Worm (Caenorhabditis elegans): ENCODE measurements around the gene F42E8.1.

Gene F42E8.1

ce11 chrV:13081197-13081747, 19.3 kb downstream of the F42E8.1 start (continued):
- TF ChIP-seq dmd-6 (GFP tag; IDR thresholded peaks at IDR 0.05) (peak; percentile 86), D1046.2 (GFP tag; IDR thresholded peaks at IDR 0.05) (no peak), ztf-7 (tag; optimal IDR thresholded peaks at IDR 0.05) (no peak), lin-1 (GFP tag; IDR thresholded peaks at IDR 0.05) (peak; percentile 47; the same call in 1 of the 2 replicates), spr-1 (tag; optimal IDR thresholded peaks at IDR 0.05) (no peak), dve-1 (tag; optimal IDR thresholded peaks at IDR 0.05; ENCODE audit: insufficient read depth) (peak; percentile 94), zfp-3 (GFP tag; conservative IDR thresholded peaks at IDR 0.05) (no peak), egl-43 (GFP tag; IDR thresholded peaks at IDR 0.05) (no peak), zag-1 (tag; optimal IDR thresholded peaks at IDR 0.05) (no peak), ZK337.2 (GFP tag; IDR thresholded peaks at IDR 0.05) (no peak), zip-2 (tag; optimal IDR thresholded peaks at IDR 0.05) (no peak), ama-1 (optimal IDR thresholded peaks at IDR 0.05) (no peak), lir-3 (tag; optimal IDR thresholded peaks at IDR 0.05) (no peak), mep-1 (tag; optimal IDR thresholded peaks at IDR 0.05) (peak; percentile 71), madf-9 (GFP tag; conservative IDR thresholded peaks at IDR 0.05) (no peak), F10B5.3 (tag; optimal IDR thresholded peaks at IDR 0.05) (no peak), hlh-30 (tag; optimal IDR thresholded peaks at IDR 0.05; ENCODE audit: insufficient read depth) (peak; percentile 75), ceh-82 (tag; optimal IDR thresholded peaks at IDR 0.05) (no peak), F49E8.2 (tag; optimal IDR thresholded peaks at IDR 0.05; ENCODE audit: borderline replicate concordance) (no peak), pqm-1 (tag; optimal IDR thresholded peaks at IDR 0.05) (peak; percentile 23), arid-1 (GFP tag; conservative IDR thresholded peaks at IDR 0.05) (no peak), egl-27 (tag; optimal IDR thresholded peaks at IDR 0.05) (no peak), ctbp-1 (GFP tag; IDR thresholded peaks at IDR 0.05) (no peak), nhr-28 (tag; optimal IDR thresholded peaks at IDR 0.05) (peak; percentile 81), mdl-1 (tag; optimal IDR thresholded peaks at IDR 0.05) (peak; percentile 78 to 94), lin-39 (tag; optimal IDR thresholded peaks at IDR 0.05) (no peak), madf-5 (GFP tag; IDR thresholded peaks at IDR 0.05) (no peak), jun-1 (tag; optimal IDR thresholded peaks at IDR 0.05) (no peak), snpc-4 (tag; optimal IDR thresholded peaks at IDR 0.05) (no peak), Y48G9A.11 (GFP tag; IDR thresholded peaks at IDR 0.05) (no peak), pha-4 (GFP tag; IDR thresholded peaks at IDR 0.05) (no peak), pha-4 (tag; optimal IDR thresholded peaks at IDR 0.05) (no peak), tag-97 (GFP tag; IDR thresholded peaks at IDR 0.05) (no peak), dmd-8 (GFP tag; IDR thresholded peaks at IDR 0.05) (no peak), F37D6.2 (tag; optimal IDR thresholded peaks at IDR 0.05) (no peak), nhr-48 (tag; optimal IDR thresholded peaks at IDR 0.05) (peak; percentile 90), daf-16 (GFP tag; optimal IDR thresholded peaks at IDR 0.05) (no peak), daf-16 (tag; optimal IDR thresholded peaks at IDR 0.05) (peak; percentile 53), sdz-12 (GFP tag; optimal IDR thresholded peaks at IDR 0.05) (no peak), snpc-1.2 (GFP tag; IDR thresholded peaks at IDR 0.05) (no peak), skn-1 (tag; optimal IDR thresholded peaks at IDR 0.05) (no peak), lin-13 (GFP tag; optimal IDR thresholded peaks at IDR 0.05) (peak; percentile 16), nhr-10 (tag; optimal IDR thresholded peaks at IDR 0.05) (peak; percentile 31), nhr-11 (tag; optimal IDR thresholded peaks at IDR 0.05) (peak; percentile 41), nhr-111 (GFP tag; optimal IDR thresholded peaks at IDR 0.05) (no peak), Y5F2A.4 (GFP tag; optimal IDR thresholded peaks at IDR 0.05) (no peak), lin-15B (tag; optimal IDR thresholded peaks at IDR 0.05) (no peak), daf-12 (tag; optimal IDR thresholded peaks at IDR 0.05) (no peak), ceh-32 (tag; optimal IDR thresholded peaks at IDR 0.05; ENCODE audit: poor library complexity) (no peak), mxl-3 (GFP tag; optimal IDR thresholded peaks at IDR 0.05) (peak; percentile 91), nhr-76 (tag; optimal IDR thresholded peaks at IDR 0.05) (peak; percentile 60), nhr-102 (tag; optimal IDR thresholded peaks at IDR 0.05) (peak; percentile 36), nhr-237 (tag; optimal IDR thresholded peaks at IDR 0.05) (no peak)

All from whole organism, L4 larva.